Worm (Caenorhabditis elegans) whole organism, L2 larva: Measurements from ENCODE around the gene F32D8.8.

Source experiments
- mdl-1 ChIP-seq, 2 experiments: fragments of 150-350 bp in 1 of 2; sonication (generic microtip) in 1 of 2; optimal IDR thresholded peaks; 2 replicates each; lab custom pipeline; 2017; ENCODE audit warnings: missing biosample characterization in 2 of 2, missing genetic modification characterization in 2 of 2
- nhr-21 ChIP-seq: fragments of 150-350 bp; optimal IDR thresholded peaks from 2 replicates; lab custom pipeline; 2014; ENCODE audit warnings: missing biosample characterization, missing genetic modification characterization
- nhr-25 ChIP-seq: fragments of 150-350 bp; sonication (generic microtip); optimal IDR thresholded peaks from 3 replicates; lab custom pipeline; 2014; ENCODE audit warnings: missing biosample characterization, missing genetic modification characterization
- unc-39 ChIP-seq: fragments of 150-350 bp; optimal IDR thresholded peaks from 2 replicates; lab custom pipeline; 2014; ENCODE audit warnings: missing biosample characterization, missing genetic modification characterization
- unc-62 ChIP-seq: fragments of 150-350 bp; optimal IDR thresholded peaks from 2 replicates; lab custom pipeline; 2014; ENCODE audit warnings: missing biosample characterization, missing genetic modification reagents, missing genetic modification characterization
- ztf-11 ChIP-seq: sonication (generic microtip); optimal IDR thresholded peaks from 2 replicates; lab custom pipeline; 2017; ENCODE audit warnings: missing biosample characterization, missing genetic modification characterization

DNA sequence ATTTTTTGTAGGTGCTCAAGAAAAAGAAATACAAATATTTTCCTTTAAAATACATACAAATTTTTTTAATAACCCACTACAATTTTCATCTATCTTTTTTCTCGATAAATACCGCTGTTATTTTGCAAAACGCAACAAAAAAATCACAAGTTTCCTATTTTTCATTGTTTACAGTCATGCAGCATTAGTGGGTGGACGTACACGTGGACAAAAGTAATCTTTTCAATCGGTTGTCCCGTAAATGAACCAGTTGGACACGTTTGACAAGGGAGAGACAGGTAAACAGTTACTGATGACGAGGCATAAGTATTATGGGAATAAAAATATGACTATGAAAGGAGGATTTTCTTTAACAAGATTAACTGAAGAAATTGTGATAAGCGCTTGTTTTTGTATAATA, 29.4 kb downstream of the F32D8.8 start:
- TF ChIP-seq nhr-25 (tag; lab: Kevin White, UChicago) = no peak
- no peak for TF ChIP-seq nhr-21 (tag; lab: Kevin White, UChicago)
- no peak for TF ChIP-seq mdl-1 (tag; optimal IDR thresholded peaks at IDR 0.05; lab: Kevin White, UChicago)
- TF ChIP-seq unc-39 (tag; lab: Kevin White, UChicago) = no peak
- no peak for TF ChIP-seq ztf-11 (tag; lab: Kevin White, UChicago)
- no peak for TF ChIP-seq unc-62
